Fruit fly (Drosophila melanogaster): ENCODE results near the gene poe.

Gene poe

dm6 chr2L:8010602-8011455 lies 60.6 kb downstream of the poe start, which contains the start of the genes Glyat and Tg:
Glyat (minus strand) TSS chr2L:8010652.
Tg (plus strand) TSS chr2L:8011405.
- TF ChIP-seq CG3838 (GFP tag; optimal IDR thresholded peaks at IDR 0.05) (no peak), bcd (GFP tag; optimal IDR thresholded peaks at IDR 0.05) (no peak), ind (GFP tag; optimal IDR thresholded peaks at IDR 0.05) (no peak), CG17328 (GFP tag; IDR thresholded peaks at IDR 0.05) (0 out of 2 replicates have a peak, but pooled peaks have one; percentile 46), chinmo (GFP tag; IDR thresholded peaks at IDR 0.05; ENCODE audit: partially characterized antibody) (0 out of 4 replicates have a peak, but pooled peaks have one; percentile 24), Ada2b (GFP tag; IDR thresholded peaks at IDR 0.05) (no peak), CG12942 (GFP tag; optimal IDR thresholded peaks at IDR 0.05) (no peak), ci (GFP tag; IDR thresholded peaks at IDR 0.05) (peak; percentile 50; the same call in 2 of the 3 replicates), CG3065 (GFP tag; optimal IDR thresholded peaks at IDR 0.05) (no peak), ttk (GFP tag; IDR thresholded peaks at IDR 0.05) (peak; percentile 5; the same call in 1 of the 2 replicates), E2f1 (GFP tag; IDR thresholded peaks at IDR 0.05) (no peak), CG10959 (GFP tag; IDR thresholded peaks at IDR 0.05) (no peak), bowl (GFP tag; IDR thresholded peaks at IDR 0.05) (no peak), Ets97D (GFP tag; optimal IDR thresholded peaks at IDR 0.05) (no peak), bbx (GFP tag; IDR thresholded peaks at IDR 0.05; ENCODE audit: partially characterized antibody) (peak; percentile 48; the same call in 1 of the 2 replicates), Hmr (GFP tag; optimal IDR thresholded peaks at IDR 0.05) (peak; percentile 19), pb (GFP tag; optimal IDR thresholded peaks at IDR 0.05) (no peak), CG11398 (GFP tag; optimal IDR thresholded peaks at IDR 0.05) (no peak), CG4854 (GFP tag; optimal IDR thresholded peaks at IDR 0.05) (no peak), CG1792 (GFP tag; optimal IDR thresholded peaks at IDR 0.05) (no peak), oc (tag; optimal IDR thresholded peaks at IDR 0.05) (no peak), nerfin-1 (tag; optimal IDR thresholded peaks at IDR 0.05) (no peak), CG1647 (GFP tag; optimal IDR thresholded peaks at IDR 0.05) (no peak), CG11504 (tag; optimal IDR thresholded peaks at IDR 0.05) (peak; percentile 51), nerfin-2 (GFP tag; IDR thresholded peaks at IDR 0.05; ENCODE audit: partially characterized antibody) (peak; percentile 49; the same call in 1 of the 2 replicates), Poxn (GFP tag; IDR thresholded peaks at IDR 0.05) (no peak), CG7357 (GFP tag; IDR thresholded peaks at IDR 0.05) (no peak), Pdp1 (GFP tag; optimal IDR thresholded peaks at IDR 0.05) (peak in 1 of 2 experiments; percentile 50), dimm (GFP tag; IDR thresholded peaks at IDR 0.05) (no peak), NfI (GFP tag; optimal IDR thresholded peaks at IDR 0.05) (peak; percentile 13), CG12219 (GFP tag; optimal IDR thresholded peaks at IDR 0.05) (no peak), BEAF-32 (GFP tag; optimal IDR thresholded peaks at IDR 0.05) (peak; percentile 15), Vsx1 (GFP tag; optimal IDR thresholded peaks at IDR 0.05) (no peak), CG3995 (GFP tag; optimal IDR thresholded peaks at IDR 0.05) (no peak), CG16779 (GFP tag; IDR thresholded peaks at IDR 0.05) (0 out of 2 replicates have a peak, but pooled peaks have one; percentile 54), CG18619 (GFP tag; optimal IDR thresholded peaks at IDR 0.05) (no peak), CG17912 (GFP tag; optimal IDR thresholded peaks at IDR 0.05) (no peak), CG11723 (GFP tag; optimal IDR thresholded peaks at IDR 0.05) (no peak), Awh (GFP tag; IDR thresholded peaks at IDR 0.05) (no peak), trh (GFP tag; optimal IDR thresholded peaks at IDR 0.05) (no peak), Fer1 (GFP tag; optimal IDR thresholded peaks at IDR 0.05) (peak; percentile 50), CG18764 (GFP tag; optimal IDR thresholded peaks at IDR 0.05) (no peak), Mes4 (GFP tag; optimal IDR thresholded peaks at IDR 0.05) (no peak), salm (tag; optimal IDR thresholded peaks at IDR 0.05) (no peak), CG12769 (tag; optimal IDR thresholded peaks at IDR 0.05) (peak; percentile 12), ems (GFP tag; optimal IDR thresholded peaks at IDR 0.05) (no peak), psq (GFP tag; optimal IDR thresholded peaks at IDR 0.05) (no peak), CG11085 (GFP tag; IDR thresholded peaks at IDR 0.05) (no peak), wek (GFP tag; optimal IDR thresholded peaks at IDR 0.05) (no peak)
